Fruit fly (Drosophila melanogaster): ENCODE measurements around the gene CG42748.

DNA sequence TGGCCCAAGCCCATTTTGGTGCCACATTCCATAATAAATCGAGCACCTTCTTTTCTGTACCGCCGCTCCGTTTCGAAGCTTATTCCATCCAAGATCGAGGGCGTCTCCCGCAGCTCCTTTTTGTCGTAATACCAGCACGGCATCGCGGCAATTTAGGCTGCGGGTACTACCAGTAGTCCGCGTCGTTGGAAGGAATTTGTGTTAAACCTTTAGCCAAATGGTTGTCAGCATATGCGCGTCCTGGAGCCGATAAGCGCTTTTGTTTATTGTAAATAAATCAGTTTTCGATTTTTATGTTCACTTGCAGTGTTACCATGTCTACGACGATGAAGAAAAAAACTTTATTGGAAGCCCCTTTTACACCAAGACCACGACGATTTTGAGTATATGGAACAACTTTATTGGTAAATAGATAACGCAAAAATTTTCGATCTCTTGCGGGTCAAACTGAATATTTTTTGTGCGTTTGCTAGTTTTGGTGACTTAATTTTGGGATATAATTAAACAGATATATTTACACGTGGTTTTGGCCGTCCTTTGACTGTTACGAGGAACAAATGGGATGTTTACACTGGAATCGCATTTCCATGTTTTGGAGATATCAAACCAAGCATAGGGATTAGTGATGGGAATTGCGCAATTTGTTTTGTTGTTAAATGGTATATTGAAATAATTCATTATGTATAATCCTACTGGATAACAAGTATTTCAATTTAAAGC is 1.3 kb upstream of the CG42748 start, which contains the start of gene CycK:
- no peak for TF ChIP-seq CG8478 (optimal IDR thresholded peaks at IDR 0.05)
- no peak for TF ChIP-seq CTCF (optimal IDR thresholded peaks at IDR 0.05)
